Worm (Caenorhabditis elegans) whole organism, late embryonic: ENCODE results near the gene C33B4.2.

ENCODE experiments used
- C08G9.2 ChIP-seq: sonication (generic microtip); optimal IDR thresholded peaks from 2 replicates; lab custom pipeline; 2016; ENCODE audit warnings: mild to moderate bottlenecking, missing genetic modification characterization, moderate library complexity, missing compliant biosample characterization
- C38D4.7 ChIP-seq: fragments of 200-800 bp; sonication (Bioruptor generic); optimal IDR thresholded peaks from 2 replicates; lab custom pipeline; 2018; ENCODE audit warnings: mild to moderate bottlenecking, missing genetic modification characterization, moderate library complexity, missing compliant biosample characterization
- F13H6.1 ChIP-seq: sonication (generic microtip); optimal IDR thresholded peaks from 2 replicates; lab custom pipeline; 2016; ENCODE audit warnings: missing genetic modification characterization, missing compliant biosample characterization
- K02D7.2 ChIP-seq: sonication (generic microtip); optimal IDR thresholded peaks from 2 replicates; lab custom pipeline; 2017; ENCODE audit warnings: mild to moderate bottlenecking, missing genetic modification characterization, missing compliant biosample characterization
- K09A11.1 ChIP-seq: sonication (generic microtip); optimal IDR thresholded peaks from 2 replicates; lab custom pipeline; 2017; ENCODE audit warnings: antibody characterized with exemption, mild to moderate bottlenecking, missing genetic modification characterization, missing compliant biosample characterization; ENCODE audit not compliant: insufficient read depth
- T23F11.4 ChIP-seq: fragments of 200-800 bp; sonication (Bioruptor generic); optimal IDR thresholded peaks from 2 replicates; lab custom pipeline; 2018; ENCODE audit warnings: mild to moderate bottlenecking, missing genetic modification characterization, missing compliant biosample characterization
- ahr-1 ChIP-seq: sonication (generic microtip); optimal IDR thresholded peaks from 2 replicates; lab custom pipeline; 2016; ENCODE audit warnings: missing genetic modification characterization, missing compliant biosample characterization
- ama-1 ChIP-seq: fragments of 150-350 bp; optimal IDR thresholded peaks from 2 replicates; lab custom pipeline; 2014
- ceh-18 ChIP-seq: sonication (generic microtip); optimal IDR thresholded peaks from 2 replicates; lab custom pipeline; 2016; ENCODE audit warnings: missing genetic modification characterization, missing compliant biosample characterization
- ceh-22 ChIP-seq: sonication (generic microtip); optimal IDR thresholded peaks from 2 replicates; lab custom pipeline; 2017; ENCODE audit warnings: missing biosample characterization, missing genetic modification characterization
- ceh-24 ChIP-seq: sonication (generic microtip); optimal IDR thresholded peaks from 2 replicates; lab custom pipeline; 2016; ENCODE audit warnings: mild to moderate bottlenecking, missing genetic modification characterization, missing compliant biosample characterization
- ceh-30 ChIP-seq: fragments of 150-350 bp; optimal IDR thresholded peaks from 2 replicates; lab custom pipeline; 2014; ENCODE audit warnings: missing biosample characterization, missing genetic modification characterization
- ceh-31 ChIP-seq: sonication (generic microtip); optimal IDR thresholded peaks from 2 replicates; lab custom pipeline; 2016; ENCODE audit warnings: missing genetic modification characterization, missing compliant biosample characterization
- ceh-34 ChIP-seq: sonication (generic microtip); optimal IDR thresholded peaks from 2 replicates; lab custom pipeline; 2016; ENCODE audit warnings: mild to moderate bottlenecking, missing genetic modification characterization, missing compliant biosample characterization
- ceh-45 ChIP-seq: fragments of 200-800 bp; sonication (Bioruptor generic); IDR thresholded peaks from 2 replicates; pipeline ENCODE4 v1.3.6; 2022; ENCODE audit warnings: missing genetic modification reagents, missing genetic modification characterization, missing compliant biosample characterization
- ceh-48 ChIP-seq: sonication (generic microtip); optimal IDR thresholded peaks from 2 replicates; lab custom pipeline; 2016; ENCODE audit warnings: missing genetic modification characterization, inconsistent platforms, missing compliant biosample characterization
- ceh-6 ChIP-seq: fragments of 200-800 bp; sonication (Bioruptor generic); optimal IDR thresholded peaks from 2 replicates; lab custom pipeline; 2018; ENCODE audit warnings: mild to moderate bottlenecking, missing genetic modification characterization, missing compliant biosample characterization
- ceh-9 ChIP-seq: sonication (generic microtip); optimal IDR thresholded peaks from 2 replicates; lab custom pipeline; 2016; ENCODE audit warnings: mild to moderate bottlenecking, missing genetic modification characterization, inconsistent platforms, missing compliant biosample characterization
- che-1 ChIP-seq: sonication (generic microtip); optimal IDR thresholded peaks from 2 replicates; lab custom pipeline; 2016; ENCODE audit warnings: mild to moderate bottlenecking, missing genetic modification characterization, missing compliant biosample characterization
- dmd-4 ChIP-seq: sonication (generic microtip); optimal IDR thresholded peaks from 2 replicates; lab custom pipeline; 2016; ENCODE audit warnings: borderline replicate concordance, missing genetic modification characterization, missing compliant biosample characterization
- dve-1 ChIP-seq: sonication (generic microtip); optimal IDR thresholded peaks from 2 replicates; lab custom pipeline; 2017; ENCODE audit warnings: antibody characterized with exemption, mild to moderate bottlenecking, missing genetic modification characterization, missing compliant biosample characterization
- elt-2 ChIP-seq: sonication (generic microtip); optimal IDR thresholded peaks from 2 replicates; lab custom pipeline; 2016; ENCODE audit warnings: missing genetic modification reagents, missing genetic modification characterization, missing compliant biosample characterization
- elt-4 ChIP-seq: sonication (generic microtip); optimal IDR thresholded peaks from 2 replicates; lab custom pipeline; 2016; ENCODE audit warnings: missing genetic modification characterization, missing compliant biosample characterization
- ets-4 ChIP-seq: sonication (generic microtip); optimal IDR thresholded peaks from 2 replicates; lab custom pipeline; 2016; ENCODE audit warnings: missing genetic modification characterization, missing compliant biosample characterization
- eyg-1 ChIP-seq: sonication (generic microtip); optimal IDR thresholded peaks from 2 replicates; lab custom pipeline; 2016; ENCODE audit warnings: missing genotype, missing genetic modification characterization, missing compliant biosample characterization
- fax-1 ChIP-seq: sonication (generic microtip); optimal IDR thresholded peaks from 2 replicates; lab custom pipeline; 2016; ENCODE audit warnings: missing genotype, missing genetic modification characterization, missing compliant biosample characterization
- fkh-10 ChIP-seq: fragments of 150-350 bp; optimal IDR thresholded peaks from 2 replicates; lab custom pipeline; 2014; ENCODE audit warnings: missing biosample characterization, missing genetic modification reagents, missing genetic modification characterization
- hlh-15 ChIP-seq: sonication (generic microtip); optimal IDR thresholded peaks from 2 replicates; lab custom pipeline; 2016; ENCODE audit warnings: missing genetic modification characterization, missing compliant biosample characterization
- hlh-30 ChIP-seq: sonication (generic microtip); optimal IDR thresholded peaks from 2 replicates; lab custom pipeline; 2017; ENCODE audit warnings: antibody characterized with exemption, missing genetic modification characterization, missing compliant biosample characterization; ENCODE audit not compliant: insufficient read depth
- lim-6 ChIP-seq: sonication (generic microtip); optimal IDR thresholded peaks from 2 replicates; lab custom pipeline; 2016; ENCODE audit warnings: missing genetic modification characterization, missing compliant biosample characterization
- lin-11 ChIP-seq: fragments of 200-800 bp; sonication (Bioruptor generic); optimal IDR thresholded peaks from 2 replicates; lab custom pipeline; 2018; ENCODE audit warnings: mild to moderate bottlenecking, missing genetic modification characterization, missing compliant biosample characterization
- mec-3 ChIP-seq: sonication (generic microtip); optimal IDR thresholded peaks from 2 replicates; lab custom pipeline; 2016; ENCODE audit warnings: borderline replicate concordance, missing genetic modification characterization, missing compliant biosample characterization
- nfya-1 ChIP-seq: sonication (generic microtip); optimal IDR thresholded peaks from 2 replicates; lab custom pipeline; 2017; ENCODE audit warnings: missing genetic modification characterization, mild to moderate bottlenecking, missing compliant biosample characterization, antibody characterized with exemption, moderate library complexity
- nhr-11 ChIP-seq: fragments of 150-350 bp; optimal IDR thresholded peaks from 2 replicates; lab custom pipeline; 2014; ENCODE audit warnings: missing biosample characterization, missing genetic modification characterization
- npax-4 ChIP-seq: sonication (generic microtip); optimal IDR thresholded peaks from 2 replicates; lab custom pipeline; 2016; ENCODE audit warnings: missing genetic modification characterization, missing compliant biosample characterization
- odd-2 ChIP-seq: sonication (generic microtip); optimal IDR thresholded peaks from 2 replicates; lab custom pipeline; 2017; ENCODE audit warnings: antibody characterized with exemption, mild to moderate bottlenecking, missing genetic modification characterization, missing compliant biosample characterization
- pag-3 ChIP-seq: sonication (generic microtip); optimal IDR thresholded peaks from 2 replicates; lab custom pipeline; 2016; ENCODE audit warnings: missing compliant biosample characterization, missing genetic modification characterization, borderline replicate concordance
- pat-9 ChIP-seq: fragments of 200-800 bp; sonication (Bioruptor generic); optimal IDR thresholded peaks from 2 replicates; lab custom pipeline; 2018; ENCODE audit warnings: mild to moderate bottlenecking, missing genetic modification characterization, moderate library complexity, missing compliant biosample characterization
- pha-2 ChIP-seq: sonication (generic microtip); optimal IDR thresholded peaks from 2 replicates; lab custom pipeline; 2017; ENCODE audit warnings: mild to moderate bottlenecking, missing genetic modification characterization, missing compliant biosample characterization
- pha-4 ChIP-seq: fragments of 150-350 bp; optimal IDR thresholded peaks from 2 replicates; lab custom pipeline; 2018; ENCODE audit warnings: missing biosample characterization, missing genetic modification reagents, missing genetic modification characterization
- pqm-1 ChIP-seq: sonication (generic microtip); optimal IDR thresholded peaks from 2 replicates; lab custom pipeline; 2016; ENCODE audit warnings: missing genetic modification characterization, missing compliant biosample characterization
- pros-1 ChIP-seq: fragments of 150-350 bp; optimal IDR thresholded peaks from 2 replicates; lab custom pipeline; 2014; ENCODE audit warnings: missing biosample characterization, missing genetic modification reagents, missing genetic modification characterization
- ref-2 ChIP-seq: sonication (generic microtip); optimal IDR thresholded peaks from 2 replicates; lab custom pipeline; 2016; ENCODE audit warnings: missing genetic modification characterization, missing compliant biosample characterization
- rnt-1 ChIP-seq: sonication (generic microtip); optimal IDR thresholded peaks from 2 replicates; lab custom pipeline; 2016; ENCODE audit warnings: missing genetic modification characterization, missing compliant biosample characterization
- sdc-2 ChIP-seq: sonication (generic microtip); optimal IDR thresholded peaks from 2 replicates; lab custom pipeline; 2016; ENCODE audit warnings: missing genotype, missing genetic modification characterization, missing compliant biosample characterization
- sox-2 ChIP-seq: fragments of 200-800 bp; sonication (Bioruptor generic); IDR thresholded peaks from 2 replicates; pipeline ENCODE4 v1.3.6; 2022; ENCODE audit warnings: missing genetic modification reagents, missing genetic modification characterization, missing compliant biosample characterization
- sox-4 ChIP-seq: sonication (generic microtip); optimal IDR thresholded peaks from 2 replicates; lab custom pipeline; 2017; ENCODE audit warnings: mild to moderate bottlenecking, missing genetic modification characterization, inconsistent platforms, missing compliant biosample characterization
- tbx-2 ChIP-seq: sonication (generic microtip); optimal IDR thresholded peaks from 2 replicates; lab custom pipeline; 2016; ENCODE audit warnings: missing genetic modification characterization, missing compliant biosample characterization
- tbx-7 ChIP-seq: sonication (generic microtip); optimal IDR thresholded peaks from 2 replicates; lab custom pipeline; 2016; ENCODE audit warnings: missing genotype, missing genetic modification characterization, missing compliant biosample characterization
- ttx-3 ChIP-seq: sonication (generic microtip); optimal IDR thresholded peaks from 2 replicates; lab custom pipeline; 2016; ENCODE audit warnings: missing genetic modification reagents, missing genetic modification characterization, missing compliant biosample characterization
- unc-3 ChIP-seq, 2 experiments: fragments of 200-800 bp in 1 of 2; sonication (Bioruptor generic) in 1 of 2; sonication (generic microtip) in 1 of 2; conservative IDR thresholded peaks in 1 of 2; optimal IDR thresholded peaks in 1 of 2; 2 replicates each; pipeline versions ENCODE4 v1.3.6 to Lab custom; 2016 to 2022; ENCODE audit warnings: missing compliant biosample characterization in 2 of 2, missing genetic modification characterization in 2 of 2, missing genetic modification reagents in 1 of 2
- unc-55 ChIP-seq: sonication (generic microtip); optimal IDR thresholded peaks from 2 replicates; lab custom pipeline; 2017; ENCODE audit warnings: missing biosample characterization, missing genetic modification reagents, missing genetic modification characterization
- unc-86 ChIP-seq: sonication (generic microtip); optimal IDR thresholded peaks from 2 replicates; lab custom pipeline; 2016; ENCODE audit warnings: missing genetic modification characterization, missing compliant biosample characterization

Gene C33B4.2

DNA sequence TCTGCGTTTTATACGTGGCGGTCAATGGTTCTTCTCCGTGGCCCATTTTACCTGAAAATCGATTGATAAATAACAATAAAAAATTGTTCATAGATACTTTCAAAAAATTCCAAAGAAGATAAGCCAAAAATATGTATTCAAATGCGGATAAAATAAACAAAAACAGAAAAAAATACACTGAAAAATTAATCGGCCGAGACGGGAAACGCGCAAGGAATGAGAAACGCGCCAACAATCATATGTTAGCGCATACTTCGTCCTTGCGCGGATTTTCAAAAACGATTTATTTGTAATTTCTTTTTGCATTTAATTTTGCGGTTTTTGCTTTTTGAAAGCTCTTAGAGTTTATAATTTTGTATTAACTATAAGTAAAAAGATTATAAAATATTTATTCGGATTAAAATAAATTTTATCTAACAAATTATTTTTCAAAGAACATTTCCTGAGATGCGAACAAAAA lies 26.3 kb downstream of the C33B4.2 start, which contains the start of gene nduf-11:
Gene nduf-11, minus strand, starts transcription at position 51 of the 460 bp plus-strand sequence.
- TF ChIP-seq sox-2 (GFP tag; lab: Robert Waterston, UW): no peak
- no peak for TF ChIP-seq pros-1 (tag; lab: Kevin White, UChicago)
- TF ChIP-seq elt-2 (tag; lab: Kevin White, UChicago): peak; percentile 73
- TF ChIP-seq npax-4: no peak
- no peak for TF ChIP-seq odd-2 (tag; lab: Kevin White, UChicago)
- TF ChIP-seq pat-9: peak; percentile 18
- TF ChIP-seq mec-3 (tag; lab: Kevin White, UChicago): no peak
- peak; percentile 48 for TF ChIP-seq K09A11.1 (tag; lab: Kevin White, UChicago)
- no peak for TF ChIP-seq ceh-24 (tag; lab: Kevin White, UChicago)
- TF ChIP-seq che-1 (tag; lab: Kevin White, UChicago): peak; percentile 42
- TF ChIP-seq unc-3 (GFP tag; conservative IDR thresholded peaks at IDR 0.05; lab: Robert Waterston, UW): no peak
- TF ChIP-seq unc-3 (tag; optimal IDR thresholded peaks at IDR 0.05; lab: Kevin White, UChicago): peak; percentile 48
- no peak for TF ChIP-seq F13H6.1 (tag; lab: Kevin White, UChicago)
- TF ChIP-seq unc-55 (GFP tag; lab: Kevin White, UChicago): no peak
- no peak for TF ChIP-seq ahr-1 (tag; lab: Kevin White, UChicago)
- no peak for TF ChIP-seq ama-1 (lab: Kevin White, UChicago)
- TF ChIP-seq pha-2 (tag; lab: Kevin White, UChicago): peak; percentile 9
- no peak for TF ChIP-seq ceh-45 (GFP tag; lab: Robert Waterston, UW)
- peak; percentile 29 for TF ChIP-seq ceh-48 (tag; lab: Kevin White, UChicago)
- no peak for TF ChIP-seq ceh-9 (tag; lab: Kevin White, UChicago)
- TF ChIP-seq ttx-3 (tag; lab: Kevin White, UChicago): peak; percentile 44
- peak; percentile 58 for TF ChIP-seq unc-86 (tag; lab: Kevin White, UChicago)
- no peak for TF ChIP-seq pag-3 (tag; lab: Kevin White, UChicago)
- TF ChIP-seq nfya-1: peak; percentile 60
- TF ChIP-seq lim-6: no peak
- no peak for TF ChIP-seq fkh-10
- no peak for TF ChIP-seq hlh-30
- TF ChIP-seq K02D7.2: no peak
- TF ChIP-seq lin-11 (tag; lab: Kevin White, UChicago): peak; percentile 29
- peak; percentile 19 for TF ChIP-seq fax-1 (tag; lab: Kevin White, UChicago)
- peak; percentile 59 for TF ChIP-seq ceh-31 (tag; lab: Kevin White, UChicago)
- TF ChIP-seq ceh-22 (tag; lab: Kevin White, UChicago): no peak
- no peak for TF ChIP-seq pqm-1 (tag; lab: Kevin White, UChicago)
- no peak for TF ChIP-seq tbx-7 (tag; lab: Kevin White, UChicago)
- no peak for TF ChIP-seq sdc-2 (tag; lab: Kevin White, UChicago)
- peak; percentile 25 for TF ChIP-seq C38D4.7
- no peak for TF ChIP-seq C08G9.2
- no peak for TF ChIP-seq ceh-6 (GFP tag; lab: Kevin White, UChicago)
- TF ChIP-seq dmd-4 (tag; lab: Kevin White, UChicago): no peak
- peak; percentile 39 for TF ChIP-seq ceh-34 (tag; lab: Kevin White, UChicago)
- no peak for TF ChIP-seq pha-4 (tag; lab: Kevin White, UChicago)
- TF ChIP-seq tbx-2 (tag; lab: Kevin White, UChicago): peak; percentile 59
- no peak for TF ChIP-seq elt-4 (tag; lab: Kevin White, UChicago)
- no peak for TF ChIP-seq hlh-15 (tag; lab: Kevin White, UChicago)
- TF ChIP-seq dve-1: peak; percentile 55
- peak; percentile 47 for TF ChIP-seq sox-4 (tag; lab: Kevin White, UChicago)
- TF ChIP-seq ref-2: peak; percentile 46
- no peak for TF ChIP-seq T23F11.4 (GFP tag; lab: Kevin White, UChicago)
- no peak for TF ChIP-seq eyg-1 (tag; lab: Kevin White, UChicago)
- no peak for TF ChIP-seq nhr-11 (tag; lab: Kevin White, UChicago)
- TF ChIP-seq ceh-18: peak; percentile 31
- no peak for TF ChIP-seq ceh-30 (tag; lab: Kevin White, UChicago)
- TF ChIP-seq ets-4 (tag; lab: Kevin White, UChicago): no peak
- TF ChIP-seq rnt-1: no peak
